Worm (Caenorhabditis elegans) whole organism, L2 larva: ENCODE measurements around the gene mlc-6.

Source experiments
- C34F6.9 ChIP-seq: fragments of 150-350 bp; optimal IDR thresholded peaks from 2 replicates; lab custom pipeline; 2014; ENCODE audit warnings: missing biosample characterization, missing genetic modification characterization
- ZK546.5 ChIP-seq: sonication (generic microtip); optimal IDR thresholded peaks from 2 replicates; lab custom pipeline; 2017; ENCODE audit warnings: missing biosample characterization, missing genetic modification characterization
- elt-1 ChIP-seq: fragments of 150-350 bp; optimal IDR thresholded peaks from 2 replicates; lab custom pipeline; 2014; ENCODE audit warnings: missing biosample characterization, missing genetic modification characterization
- lin-39 ChIP-seq: fragments of 150-350 bp; optimal IDR thresholded peaks from 2 replicates; lab custom pipeline; 2014; ENCODE audit warnings: missing biosample characterization, missing genetic modification reagents, missing genetic modification characterization
- ztf-11 ChIP-seq: sonication (generic microtip); optimal IDR thresholded peaks from 2 replicates; lab custom pipeline; 2017; ENCODE audit warnings: missing biosample characterization, missing genetic modification characterization

- no peak for TF ChIP-seq C34F6.9 (tag; lab: Kevin White, UChicago)
- no peak for TF ChIP-seq elt-1 (tag; lab: Kevin White, UChicago)
- TF ChIP-seq ZK546.5 (tag; lab: Kevin White, UChicago) = no peak
- TF ChIP-seq lin-39 (tag; lab: Kevin White, UChicago) = no peak
- TF ChIP-seq ztf-11 (tag; lab: Kevin White, UChicago) = no peak
These were observed 10.1 kb downstream of the mlc-6 start for ce11 chrX:14236121-14236824.
